Fruit fly (Drosophila melanogaster) S2 (cell line): ENCODE measurements around the gene DPCoAC.

Source experiments
- CG8478 ChIP-seq: fragments of >200 bp; optimal IDR thresholded peaks from 2 replicates; lab custom pipeline; 2018
- CTCF ChIP-seq, 2 experiments: fragments of >200 bp; optimal IDR thresholded peaks; 2 replicates each; lab custom pipeline; 2018

DNA sequence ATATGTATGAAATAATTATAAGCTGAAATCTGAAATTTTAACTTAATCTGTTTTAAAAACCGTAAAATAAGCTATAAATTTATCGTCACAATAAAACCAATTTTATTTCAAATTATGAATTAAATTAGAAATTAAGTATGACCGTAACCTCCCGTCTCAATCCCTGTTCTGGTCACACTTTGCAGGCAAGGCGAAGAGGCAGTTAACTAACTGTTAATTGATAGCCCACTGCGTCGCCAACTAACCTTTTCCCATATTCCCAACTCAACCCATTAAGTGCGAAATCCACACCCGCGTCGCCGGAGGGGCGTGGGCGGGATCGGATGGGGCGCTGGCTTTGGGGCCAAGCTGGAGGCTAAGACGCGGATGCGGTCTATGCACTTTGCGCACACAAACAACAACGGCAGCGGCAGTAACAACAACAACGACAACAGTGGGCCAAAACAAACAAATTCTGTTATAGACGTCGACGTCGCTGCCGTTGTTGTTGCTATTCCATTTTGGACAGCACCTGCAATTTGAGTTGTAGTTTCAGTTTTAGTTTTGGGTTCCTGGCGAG lies 3.3 kb upstream of the DPCoAC start, which contains the start of gene CG5191:
- TF ChIP-seq CG8478 (lab: Kevin White, UChicago) (no peak), CTCF (optimal IDR thresholded peaks at IDR 0.05; lab: Kevin White, UChicago) (no peak)
